Fruit fly (Drosophila melanogaster): Measurements from ENCODE around the gene GCS2beta.
A peak's percentile ranks its signal among the peaks of the same experiment; 100 is the strongest.

GCS2beta gene

dm6 chr2L:17472582-17473524 is 11.3 kb downstream of the GCS2beta start, which contains the start of gene BicD:
TSS of gene BicD (minus strand) at chr2L:17473215.
- TF ChIP-seq CG8478 (optimal IDR thresholded peaks at IDR 0.05), result no peak
- TF ChIP-seq CTCF (optimal IDR thresholded peaks at IDR 0.05), result no peak

- TF ChIP-seq CG8478 (optimal IDR thresholded peaks at IDR 0.05) (no peak), CTCF (optimal IDR thresholded peaks at IDR 0.05) (no peak)
Observed at dm6 chr2L:17471524-17471923, 12.6 kb downstream of the GCS2beta start, which contains the start of gene Sgt. TSS of gene Sgt (plus strand) at chr2L:17471603.

dm6 chr2L:17470630-17471029 is 13.5 kb downstream of the GCS2beta start:
- TF ChIP-seq CTCF (optimal IDR thresholded peaks at IDR 0.05) (no peak), CG8478 (optimal IDR thresholded peaks at IDR 0.05) (no peak)

dm6 chr2L:17466950-17467349 is 17.2 kb downstream of the GCS2beta start:
- no peak for TF ChIP-seq CG8478 (optimal IDR thresholded peaks at IDR 0.05)
- TF ChIP-seq CTCF (optimal IDR thresholded peaks at IDR 0.05), result no peak

dm6 chr2L:17465915-17466677 is 18.0 kb downstream of the GCS2beta start:
- TF ChIP-seq CG8478 (optimal IDR thresholded peaks at IDR 0.05), result no peak
- TF ChIP-seq CTCF (optimal IDR thresholded peaks at IDR 0.05), result peak; percentile 48 to 54

dm6 chr2L:17457944-17458343 is 26.2 kb downstream of the GCS2beta start, which contains the start of gene CG18563:
TSS of gene CG18563 (minus strand) at chr2L:17458044.
- TF ChIP-seq CG8478 (optimal IDR thresholded peaks at IDR 0.05) (no peak), CTCF (optimal IDR thresholded peaks at IDR 0.05) (no peak)

- TF ChIP-seq CTCF (optimal IDR thresholded peaks at IDR 0.05) (no peak), CG8478 (optimal IDR thresholded peaks at IDR 0.05) (no peak)
Observed at dm6 chr2L:17455823-17456222, 28.3 kb downstream of the GCS2beta start, which contains the start of gene SPH93. TSS of gene SPH93 (minus strand) at chr2L:17455923.

dm6 chr2L:17452624-17453023 is 31.5 kb downstream of the GCS2beta start, which contains the start of gene CG5050:
TSS of gene CG5050 (plus strand) at chr2L:17452924.
- no peak for TF ChIP-seq CG8478 (optimal IDR thresholded peaks at IDR 0.05)

dm6 chr2L:17452084-17452483 is 32.0 kb downstream of the GCS2beta start:
- TF ChIP-seq CTCF (optimal IDR thresholded peaks at IDR 0.05), result no peak
- no peak for TF ChIP-seq CG8478 (optimal IDR thresholded peaks at IDR 0.05)

dm6 chr2L:17450505-17451415 is 33.3 kb downstream of the GCS2beta start:
- TF ChIP-seq CTCF (optimal IDR thresholded peaks at IDR 0.05) (no peak), CG8478 (optimal IDR thresholded peaks at IDR 0.05) (no peak)

- TF ChIP-seq CTCF (optimal IDR thresholded peaks at IDR 0.05) (no peak), CG8478 (optimal IDR thresholded peaks at IDR 0.05) (no peak)
Observed at dm6 chr2L:17449608-17450504, 34.3 kb downstream of the GCS2beta start, which contains the start of gene dl. TSS of gene dl (minus strand) at chr2L:17450364.

- no peak for TF ChIP-seq CG8478 (optimal IDR thresholded peaks at IDR 0.05)
- no peak for TF ChIP-seq CTCF (optimal IDR thresholded peaks at IDR 0.05)
Observed at dm6 chr2L:17448435-17448834, 35.7 kb downstream of the GCS2beta start.

- TF ChIP-seq CTCF (optimal IDR thresholded peaks at IDR 0.05) (no peak), CG8478 (optimal IDR thresholded peaks at IDR 0.05) (no peak)
Observed at dm6 chr2L:17447071-17447470, 37.0 kb downstream of the GCS2beta start.

Data from S2 (cell line).